Fruit fly (Drosophila melanogaster): Measurements from ENCODE around the gene CG15717.

CG15717 gene

dm6 chrX:13116438-13117243 is 12.1 kb upstream of the CG15717 start:
- TF ChIP-seq ey (GFP tag; optimal IDR thresholded peaks at IDR 0.05), result no peak
- TF ChIP-seq woc (GFP tag; optimal IDR thresholded peaks at IDR 0.05), result peak; percentile 22
- no peak for TF ChIP-seq Abd-B (GFP tag; optimal IDR thresholded peaks at IDR 0.05)
- TF ChIP-seq CG9705 (GFP tag; optimal IDR thresholded peaks at IDR 0.05), result no peak

DNA sequence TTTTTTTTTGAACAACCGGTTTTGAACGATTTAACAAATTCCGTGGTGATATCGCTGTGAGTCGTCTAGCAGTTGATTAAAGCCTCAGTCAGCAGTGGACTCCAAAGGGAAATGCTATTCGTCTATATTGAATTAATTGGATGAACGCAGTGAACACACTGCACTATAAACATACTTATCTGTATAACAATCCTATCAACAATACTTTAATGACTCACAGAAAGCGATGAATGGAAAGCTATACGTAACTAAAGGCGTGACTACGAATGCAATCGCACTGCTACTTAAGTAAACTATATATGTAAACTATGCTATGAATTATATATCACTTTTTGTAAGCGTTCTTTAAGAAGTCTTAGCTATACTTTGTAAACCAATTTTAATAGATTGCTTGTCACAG is 3.2 kb upstream of the CG15717 start:
- TF ChIP-seq CG32264 (GFP tag; optimal IDR thresholded peaks at IDR 0.05) (no peak), Hr83 (GFP tag; optimal IDR thresholded peaks at IDR 0.05; ENCODE audit: poor library complexity, severe bottlenecking) (no peak), Hnf4 (GFP tag; optimal IDR thresholded peaks at IDR 0.05) (no peak), Mio (GFP tag; optimal IDR thresholded peaks at IDR 0.05) (no peak), fru (GFP tag; optimal IDR thresholded peaks at IDR 0.05) (no peak), jim (GFP tag; optimal IDR thresholded peaks at IDR 0.05) (no peak), Dif (GFP tag; optimal IDR thresholded peaks at IDR 0.05; ENCODE audit: partially characterized antibody) (no peak), lola (GFP tag; optimal IDR thresholded peaks at IDR 0.05) (no peak), Myc (optimal IDR thresholded peaks at IDR 0.05) (no peak), dsf (GFP tag; optimal IDR thresholded peaks at IDR 0.05; ENCODE audit: borderline replicate concordance) (no peak), GATAd (GFP tag; optimal IDR thresholded peaks at IDR 0.05) (no peak), tai (GFP tag; optimal IDR thresholded peaks at IDR 0.05) (no peak)

DNA sequence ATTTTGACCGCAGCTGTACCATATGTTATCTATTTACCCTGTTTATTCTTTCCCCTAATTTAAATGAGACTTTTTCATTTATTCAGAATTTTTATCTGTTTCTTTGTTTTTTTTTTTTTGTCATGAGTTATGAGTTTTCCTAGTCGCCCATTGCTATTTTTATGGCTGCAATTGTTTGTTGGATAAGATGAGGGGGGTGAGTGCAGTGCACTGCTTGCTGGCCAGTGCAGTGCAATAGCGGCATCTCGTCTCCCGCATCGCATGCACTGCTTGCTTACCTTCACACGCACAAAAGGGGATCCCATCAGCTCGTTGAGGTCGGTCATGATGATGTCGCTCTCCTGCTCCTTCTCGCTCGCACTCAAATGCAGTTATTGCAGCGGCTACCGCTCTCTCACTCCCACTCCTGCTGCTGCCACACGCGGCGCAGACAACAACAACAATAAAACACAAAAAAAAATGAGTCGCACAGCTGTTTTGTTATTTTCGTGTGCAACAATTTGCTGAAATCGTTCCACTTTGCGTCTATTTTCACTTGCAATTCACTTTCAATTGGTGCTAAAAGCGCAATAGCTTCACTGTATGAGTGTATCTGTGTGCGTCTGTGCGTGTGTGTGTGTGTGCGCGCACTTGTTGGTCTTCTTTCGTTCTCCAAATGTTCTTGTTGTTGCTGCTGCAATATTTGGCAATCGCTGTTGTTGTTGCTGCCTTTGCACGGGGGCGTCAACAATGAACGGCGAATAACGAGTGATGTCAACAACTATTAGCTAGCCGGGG is 591 bp upstream of the CG15717 start:
- TF ChIP-seq Sp1 (GFP tag; optimal IDR thresholded peaks at IDR 0.05), result no peak
- TF ChIP-seq N (GFP tag; optimal IDR thresholded peaks at IDR 0.05), result peak; percentile 57
- TF ChIP-seq br (GFP tag; optimal IDR thresholded peaks at IDR 0.05), result peak; percentile 32
- TF ChIP-seq CG32264 (GFP tag; optimal IDR thresholded peaks at IDR 0.05), result no peak
- TF ChIP-seq Dfd (GFP tag; optimal IDR thresholded peaks at IDR 0.05), result peak; percentile 78
- TF ChIP-seq Abd-B (GFP tag; optimal IDR thresholded peaks at IDR 0.05), result no peak
- no peak for TF ChIP-seq Myc (optimal IDR thresholded peaks at IDR 0.05)
- TF ChIP-seq Hnf4 (GFP tag; optimal IDR thresholded peaks at IDR 0.05), result peak; percentile 45
- TF ChIP-seq Dif (GFP tag; optimal IDR thresholded peaks at IDR 0.05; ENCODE audit: partially characterized antibody), result no peak
- TF ChIP-seq Mio (GFP tag; optimal IDR thresholded peaks at IDR 0.05), result no peak
- no peak for TF ChIP-seq Hr78 (GFP tag; optimal IDR thresholded peaks at IDR 0.05)
- no peak for TF ChIP-seq usp (GFP tag; optimal IDR thresholded peaks at IDR 0.05)
- TF ChIP-seq OdsH (GFP tag; optimal IDR thresholded peaks at IDR 0.05), result no peak
- no peak for TF ChIP-seq Vsx2 (GFP tag; optimal IDR thresholded peaks at IDR 0.05; ENCODE audit: partially characterized antibody)
- TF ChIP-seq GATAd (GFP tag; optimal IDR thresholded peaks at IDR 0.05), result no peak
- TF ChIP-seq rgr (GFP tag; optimal IDR thresholded peaks at IDR 0.05), result peak; percentile 33
- TF ChIP-seq jim (GFP tag; optimal IDR thresholded peaks at IDR 0.05), result no peak
- TF ChIP-seq foxo (GFP tag; optimal IDR thresholded peaks at IDR 0.05), result peak in 1 of 2 experiments; percentile 51
- TF ChIP-seq lola (GFP tag; optimal IDR thresholded peaks at IDR 0.05), result no peak
- no peak for TF ChIP-seq dl (GFP tag; optimal IDR thresholded peaks at IDR 0.05; ENCODE audit: insufficient read depth in 1 of 2, partially characterized antibody in 2 of 2)
- TF ChIP-seq Hr83 (GFP tag; optimal IDR thresholded peaks at IDR 0.05; ENCODE audit: poor library complexity, severe bottlenecking), result no peak
- no peak for TF ChIP-seq sage (GFP tag; optimal IDR thresholded peaks at IDR 0.05)
- no peak for TF ChIP-seq Rel (GFP tag; optimal IDR thresholded peaks at IDR 0.05)
- TF ChIP-seq Rel (tag; optimal IDR thresholded peaks at IDR 0.05), result peak; percentile 99
- peak; percentile 18 for TF ChIP-seq fru (GFP tag; optimal IDR thresholded peaks at IDR 0.05)
- no peak for TF ChIP-seq Jra (GFP tag; optimal IDR thresholded peaks at IDR 0.05)
- TF ChIP-seq dmrt93B (GFP tag; optimal IDR thresholded peaks at IDR 0.05), result no peak
- peak; percentile 20 for TF ChIP-seq ey (GFP tag; optimal IDR thresholded peaks at IDR 0.05)
- no peak for TF ChIP-seq pan (optimal IDR thresholded peaks at IDR 0.05)
- no peak for TF ChIP-seq HLH106 (tag; optimal IDR thresholded peaks at IDR 0.05)
- peak; percentile 15 for TF ChIP-seq tai (GFP tag; optimal IDR thresholded peaks at IDR 0.05)
- TF ChIP-seq psq (GFP tag; optimal IDR thresholded peaks at IDR 0.05), result peak; percentile 11
- no peak for TF ChIP-seq dsf (GFP tag; optimal IDR thresholded peaks at IDR 0.05; ENCODE audit: borderline replicate concordance)
- TF ChIP-seq woc (GFP tag; optimal IDR thresholded peaks at IDR 0.05), result peak; percentile 40
- TF ChIP-seq brk (GFP tag; optimal IDR thresholded peaks at IDR 0.05), result no peak
- TF ChIP-seq h (GFP tag; optimal IDR thresholded peaks at IDR 0.05), result peak; percentile 36
- TF ChIP-seq sv (GFP tag; optimal IDR thresholded peaks at IDR 0.05), result peak; percentile 6
- no peak for TF ChIP-seq CrebA (GFP tag; optimal IDR thresholded peaks at IDR 0.05; ENCODE audit: borderline replicate concordance)
- TF ChIP-seq CG9705 (GFP tag; optimal IDR thresholded peaks at IDR 0.05), result no peak
